Fruit fly (Drosophila melanogaster) whole organism, prepupa: ENCODE results near the gene CG1105.

Experiments
- Blimp-1 ChIP-seq: fragments of 200-800 bp; sonication (Bioruptor generic); optimal IDR thresholded peaks from 3 replicates; lab custom pipeline; 2017; ENCODE audit warnings: missing biosample characterization, missing genetic modification characterization, mild to moderate bottlenecking, moderate library complexity, missing genetic modification reagents
- CG10631 ChIP-seq: fragments of 200-800 bp; sonication (Bioruptor generic); optimal IDR thresholded peaks from 2 replicates; lab custom pipeline; 2016; ENCODE audit warnings: missing biosample characterization, missing genetic modification characterization
- CG10669 ChIP-seq: fragments of 200-800 bp; sonication (Bioruptor generic); optimal IDR thresholded peaks from 3 replicates; lab custom pipeline; 2018; ENCODE audit warnings: missing biosample characterization, mild to moderate bottlenecking, missing genetic modification characterization, moderate library complexity
- CG15336 ChIP-seq: fragments of 200-800 bp; sonication (Bioruptor generic); IDR thresholded peaks from 2 replicates; pipeline ENCODE4 v1.3.6; 2022; ENCODE audit warnings: missing biosample characterization, missing genetic modification characterization
- CG1621 ChIP-seq: fragments of 200-800 bp; sonication (Bioruptor generic); optimal IDR thresholded peaks from 3 replicates; lab custom pipeline; 2018; ENCODE audit warnings: missing biosample characterization, mild to moderate bottlenecking, missing genetic modification characterization
- CG16779 ChIP-seq: fragments of 200-800 bp; sonication (Bioruptor generic); optimal IDR thresholded peaks from 3 replicates; lab custom pipeline; 2017; ENCODE audit warnings: missing biosample characterization, mild to moderate bottlenecking, missing genetic modification characterization
- CG3032 ChIP-seq: fragments of 200-800 bp; optimal IDR thresholded peaks from 2 replicates; lab custom pipeline; 2019; ENCODE audit warnings: missing biosample characterization, mild to moderate bottlenecking, missing genetic modification characterization, moderate library complexity
- CG6163 ChIP-seq: fragments of 200-800 bp; sonication (Bioruptor generic); IDR thresholded peaks from 3 replicates; pipeline ENCODE4 v1.3.6; 2022; ENCODE audit warnings: missing biosample characterization, missing genetic modification characterization
- CG6276 ChIP-seq: fragments of 200-800 bp; sonication (Bioruptor generic); optimal IDR thresholded peaks from 2 replicates; lab custom pipeline; 2017; ENCODE audit warnings: missing biosample characterization, mild to moderate bottlenecking, missing genetic modification characterization
- CG6808 ChIP-seq: fragments of 200-800 bp; sonication (Bioruptor generic); optimal IDR thresholded peaks from 3 replicates; lab custom pipeline; 2017; ENCODE audit warnings: missing biosample characterization, missing genetic modification characterization, mild to moderate bottlenecking, moderate library complexity, missing genetic modification reagents
- CG6854 ChIP-seq: fragments of 200-800 bp; sonication (Bioruptor generic); optimal IDR thresholded peaks from 2 replicates; lab custom pipeline; 2017; ENCODE audit warnings: missing biosample characterization, mild to moderate bottlenecking, missing genetic modification characterization
- CG8119 ChIP-seq: fragments of 200-800 bp; sonication (Bioruptor generic); IDR thresholded peaks from 3 replicates; pipeline ENCODE4 v1.3.6; 2022; ENCODE audit warnings: missing biosample characterization, missing genetic modification characterization
- CG8632 ChIP-seq: fragments of 200-800 bp; sonication (Bioruptor generic); optimal IDR thresholded peaks from 3 replicates; lab custom pipeline; 2016; ENCODE audit warnings: missing biosample characterization, missing genetic modification characterization
- Eip78C ChIP-seq: fragments of 200-800 bp; sonication (Bioruptor generic); peaks from one replicate; lab custom pipeline; 2016; ENCODE audit warnings: missing biosample characterization, missing genetic modification characterization
- Ets96B ChIP-seq: fragments of 200-800 bp; optimal IDR thresholded peaks from 2 replicates; lab custom pipeline; 2019; ENCODE audit warnings: missing biosample characterization, mild to moderate bottlenecking, missing genetic modification characterization, moderate library complexity
- Hr39 ChIP-seq: fragments of 200-800 bp; sonication (Bioruptor generic); optimal IDR thresholded peaks from 2 replicates; lab custom pipeline; 2016; ENCODE audit warnings: missing biosample characterization, missing genetic modification characterization
- Hr4 ChIP-seq: fragments of 200-800 bp; sonication (Bioruptor generic); optimal IDR thresholded peaks from 3 replicates; lab custom pipeline; 2016; ENCODE audit warnings: missing biosample characterization, missing genetic modification characterization
- Met ChIP-seq: fragments of 200-800 bp; sonication (Bioruptor generic); optimal IDR thresholded peaks from 3 replicates; lab custom pipeline; 2016; ENCODE audit warnings: missing biosample characterization, missing genetic modification characterization
- OdsH ChIP-seq: fragments of 200-800 bp; sonication (Bioruptor generic); optimal IDR thresholded peaks from 3 replicates; lab custom pipeline; 2016; ENCODE audit warnings: missing biosample characterization, missing genetic modification characterization
- Smox ChIP-seq: fragments of 200-800 bp; sonication (Bioruptor generic); optimal IDR thresholded peaks from 3 replicates; lab custom pipeline; 2016; ENCODE audit warnings: missing biosample characterization, missing genetic modification characterization
- Sox102F ChIP-seq: fragments of 200-800 bp; sonication (Bioruptor generic); optimal IDR thresholded peaks from 2 replicates; lab custom pipeline; 2016; ENCODE audit warnings: missing biosample characterization, mild to moderate bottlenecking, missing genetic modification characterization
- Sox14 ChIP-seq: fragments of 200-800 bp; sonication (Bioruptor generic); optimal IDR thresholded peaks from 3 replicates; lab custom pipeline; 2016; ENCODE audit warnings: missing biosample characterization, missing genetic modification characterization
- dac ChIP-seq: fragments of 200-800 bp; sonication (Bioruptor generic); optimal IDR thresholded peaks from 2 replicates; lab custom pipeline; 2017; ENCODE audit warnings: missing biosample characterization, mild to moderate bottlenecking, missing genetic modification characterization
- dsx ChIP-seq: fragments of 200-800 bp; optimal IDR thresholded peaks from 3 replicates; lab custom pipeline; 2019; ENCODE audit warnings: missing biosample characterization, mild to moderate bottlenecking, missing genetic modification characterization, moderate library complexity; ENCODE audit not compliant: poor library complexity, severe bottlenecking
- esn ChIP-seq: fragments of 200-800 bp; sonication (Bioruptor generic); optimal IDR thresholded peaks from 2 replicates; lab custom pipeline; 2016; ENCODE audit warnings: missing biosample characterization, mild to moderate bottlenecking, missing genetic modification characterization, moderate library complexity
- fd59A ChIP-seq: fragments of 200-800 bp; sonication (Bioruptor generic); optimal IDR thresholded peaks from 2 replicates; lab custom pipeline; 2017; ENCODE audit warnings: missing biosample characterization, mild to moderate bottlenecking, missing genetic modification characterization, missing genetic modification reagents
- fkh ChIP-seq: fragments of 200-800 bp; sonication (Bioruptor generic); optimal IDR thresholded peaks from 3 replicates; lab custom pipeline; 2017; ENCODE audit warnings: missing biosample characterization, mild to moderate bottlenecking, missing genetic modification characterization, moderate library complexity
- pdm3 ChIP-seq: fragments of 200-800 bp; sonication (Bioruptor generic); optimal IDR thresholded peaks from 3 replicates; lab custom pipeline; 2016; ENCODE audit warnings: missing biosample characterization, missing genetic modification characterization
- ss ChIP-seq, 2 experiments: fragments of 200-800 bp; sonication (Bioruptor generic); optimal IDR thresholded peaks; 2 replicates in 1 of 2; 3 replicates in 1 of 2; lab custom pipeline; 2017 to 2018; ENCODE audit warnings: mild to moderate bottlenecking in 2 of 2, missing biosample characterization in 2 of 2, missing genetic modification characterization in 2 of 2, moderate library complexity in 1 of 2
- svp ChIP-seq: fragments of 200-800 bp; sonication (Bioruptor generic); peaks from one replicate; lab custom pipeline; 2016; ENCODE audit warnings: missing biosample characterization, missing genetic modification characterization
- topi ChIP-seq: fragments of 200-800 bp; sonication (Bioruptor generic); optimal IDR thresholded peaks from 3 replicates; lab custom pipeline; 2016; ENCODE audit warnings: missing biosample characterization, missing genetic modification characterization
- vri ChIP-seq: fragments of 200-800 bp; sonication (Bioruptor generic); optimal IDR thresholded peaks from 3 replicates; lab custom pipeline; 2016; ENCODE audit warnings: missing biosample characterization, mild to moderate bottlenecking, missing genetic modification characterization

The CG1105 gene

DNA sequence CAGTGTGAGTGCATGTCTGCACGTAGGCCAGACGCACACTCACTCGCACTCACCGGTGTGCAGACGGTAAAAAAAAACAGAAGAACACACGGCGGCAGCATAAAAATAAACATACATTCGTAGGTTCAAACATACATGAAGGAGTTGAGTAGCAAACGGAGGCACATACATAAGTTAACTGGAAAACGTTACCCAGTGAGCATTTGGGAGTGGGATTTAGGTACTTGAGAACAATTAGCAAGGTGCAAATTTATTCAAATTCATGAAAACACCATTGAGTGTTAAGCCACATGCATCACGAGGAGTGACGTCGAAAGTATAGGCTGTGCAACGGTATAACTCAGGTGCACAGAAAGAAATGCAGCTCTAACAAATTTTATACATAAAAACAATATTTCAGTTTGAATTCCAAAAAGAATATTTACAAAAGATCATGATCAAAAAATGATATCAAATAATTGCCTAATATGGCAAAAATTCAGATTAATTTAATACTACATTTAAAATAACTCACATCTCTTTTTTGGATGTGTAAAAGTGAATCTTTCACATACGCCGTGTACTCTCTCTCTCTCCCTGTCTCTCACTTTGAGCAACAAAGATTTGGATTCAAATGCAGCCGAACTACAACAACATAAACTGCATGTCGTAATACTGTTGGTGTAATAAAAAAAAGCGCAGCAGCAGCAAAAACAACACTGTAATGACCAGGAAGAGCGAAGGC lies 41.8 kb upstream of the CG1105 start (continued):
- peak; percentile 95 for TF ChIP-seq Sox102F (GFP tag; lab: Kevin White, UChicago)
- peak; percentile 77 for TF ChIP-seq CG16779
- peak; percentile 94 for TF ChIP-seq Blimp-1 (GFP tag; lab: Kevin White, UChicago)
- peak; percentile 99 for TF ChIP-seq Hr4 (GFP tag; lab: Kevin White, UChicago)
- TF ChIP-seq ss (GFP tag; optimal IDR thresholded peaks at IDR 0.05; lab: Kevin White, UChicago) = peak; percentile 83 to 85
- TF ChIP-seq Sox14 = peak; percentile 97
- TF ChIP-seq CG6276 (GFP tag; lab: Kevin White, UChicago) = peak; percentile 96
- peak; percentile 92 for TF ChIP-seq CG10669 (GFP tag; lab: Kevin White, UChicago)
- peak; percentile 97 for TF ChIP-seq Smox (GFP tag; lab: Kevin White, UChicago)
- no peak for TF ChIP-seq CG8119 (GFP tag; lab: Robert Waterston, UW)
- TF ChIP-seq CG3032 (tag; lab: Kevin White, UChicago) = peak; percentile 96
- TF ChIP-seq CG15336 (GFP tag; lab: Robert Waterston, UW) = no peak
- peak; percentile 89 for TF ChIP-seq vri (GFP tag; lab: Kevin White, UChicago)
- TF ChIP-seq fkh (GFP tag; lab: Kevin White, UChicago) = no peak
- TF ChIP-seq OdsH (GFP tag; lab: Kevin White, UChicago) = peak; percentile 98
- TF ChIP-seq Eip78C (GFP tag; lab: Kevin White, UChicago) = peak; percentile 100
- peak; percentile 98 for TF ChIP-seq Met
- TF ChIP-seq CG6808 (GFP tag; lab: Kevin White, UChicago) = peak; percentile 92
- peak; percentile 99 for TF ChIP-seq svp (GFP tag; lab: Kevin White, UChicago)
- peak; percentile 98 for TF ChIP-seq topi
- no peak for TF ChIP-seq CG6163 (GFP tag; lab: Robert Waterston, UW)
- peak; percentile 97 for TF ChIP-seq pdm3 (GFP tag; lab: Kevin White, UChicago)
- peak; percentile 93 for TF ChIP-seq fd59A (GFP tag; lab: Kevin White, UChicago)
- TF ChIP-seq CG1621 = peak; percentile 84
- TF ChIP-seq, all 60 proteins: peak for 53

DNA sequence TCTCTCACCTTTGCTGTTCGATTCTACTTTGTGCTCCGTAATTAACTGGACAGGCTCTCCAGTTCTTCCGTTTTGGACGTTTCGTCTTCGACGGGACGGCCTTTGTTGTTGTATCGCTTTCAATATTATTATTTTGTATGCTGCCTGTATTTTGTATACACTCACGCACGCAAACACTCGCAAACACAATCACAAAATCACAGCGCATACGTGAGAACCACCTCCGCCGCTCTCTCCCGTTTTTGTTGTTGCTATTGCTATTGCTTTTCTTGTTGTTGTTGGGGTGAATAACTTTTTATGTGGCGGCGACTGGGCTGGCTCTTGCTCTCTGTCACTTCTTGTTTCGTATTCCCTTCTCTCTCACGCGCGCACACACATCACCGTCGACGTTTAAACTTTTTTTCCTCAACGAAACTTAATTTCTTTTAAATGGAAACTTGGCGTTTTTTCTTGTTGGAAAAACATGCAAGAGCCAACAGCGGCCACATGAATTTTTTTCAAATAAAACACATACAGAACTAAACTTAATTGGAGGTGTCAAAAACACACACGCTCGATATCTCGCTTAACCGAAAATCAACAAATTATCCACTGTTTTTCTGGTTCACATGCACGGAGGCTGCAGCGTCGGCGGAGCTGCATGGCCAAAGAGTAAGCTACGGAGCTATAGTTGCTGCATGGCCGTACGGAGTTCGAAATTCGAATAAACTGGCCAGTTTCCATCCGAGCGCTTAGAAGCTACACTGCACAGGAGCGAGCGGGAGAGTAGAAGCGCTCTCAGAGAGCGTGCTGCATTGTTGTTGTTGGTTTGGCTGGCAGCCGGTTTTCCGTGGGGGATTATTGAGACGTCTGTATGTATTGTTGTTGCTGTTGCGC lies 41.0 kb upstream of the CG1105 start:
- TF ChIP-seq esn (GFP tag; lab: Kevin White, UChicago) = peak; percentile 7
- peak; percentile 38 for TF ChIP-seq Hr4 (GFP tag; lab: Kevin White, UChicago)
- TF ChIP-seq svp (GFP tag; lab: Kevin White, UChicago) = peak; percentile 75
- peak; percentile 11 for TF ChIP-seq CG6276 (GFP tag; lab: Kevin White, UChicago)
- TF ChIP-seq dac (GFP tag; lab: Kevin White, UChicago) = no peak
- TF ChIP-seq dsx (GFP tag; lab: Kevin White, UChicago) = peak; percentile 80
- TF ChIP-seq Met = peak; percentile 7
- TF ChIP-seq CG10631 (GFP tag; lab: Kevin White, UChicago) = peak; percentile 9
- TF ChIP-seq vri (GFP tag; lab: Kevin White, UChicago) = peak; percentile 38
- no peak for TF ChIP-seq CG6854 (GFP tag; lab: Kevin White, UChicago)
- no peak for TF ChIP-seq CG6808 (GFP tag; lab: Kevin White, UChicago)
- TF ChIP-seq Eip78C (GFP tag; lab: Kevin White, UChicago) = peak; percentile 80
- TF ChIP-seq CG8632 (GFP tag; lab: Kevin White, UChicago) = peak; percentile 1
- TF ChIP-seq CG3032 (tag; lab: Kevin White, UChicago) = peak; percentile 24
- peak; percentile 19 for TF ChIP-seq Hr39 (GFP tag; lab: Kevin White, UChicago)
- peak; percentile 44 for TF ChIP-seq CG1621
- TF ChIP-seq Ets96B (tag; lab: Kevin White, UChicago) = peak; percentile 12
- no peak for TF ChIP-seq CG10669 (GFP tag; lab: Kevin White, UChicago)
- TF ChIP-seq Smox (GFP tag; lab: Kevin White, UChicago) = peak; percentile 6
- TF ChIP-seq fkh (GFP tag; lab: Kevin White, UChicago) = peak; percentile 35
